Fruit fly (Drosophila melanogaster) whole organism: ENCODE data around the gene CG11882.

ENCODE experiments used
- CG8478 ChIP-seq: fragments of >200 bp; optimal IDR thresholded peaks from 2 replicates; lab custom pipeline; 2018; ENCODE audit warnings: inconsistent platforms
- Dll ChIP-seq: fragments of >200 bp; optimal IDR thresholded peaks from 2 replicates; lab custom pipeline; 2017
- EcR ChIP-seq, 2 experiments: fragments of >200 bp; optimal IDR thresholded peaks; 2 replicates each; lab custom pipeline; 2017; ENCODE audit warnings: missing biosample characterization in 2 of 2, missing genetic modification characterization in 2 of 2, missing genetic modification reagents in 2 of 2
- pan ChIP-seq: fragments of >200 bp; optimal IDR thresholded peaks from 2 replicates; lab custom pipeline; 2017
- psq ChIP-seq: fragments of >200 bp; optimal IDR thresholded peaks from 2 replicates; lab custom pipeline; 2017
- usp ChIP-seq: fragments of >200 bp; optimal IDR thresholded peaks from 2 replicates; lab custom pipeline; 2017; ENCODE audit warnings: missing biosample characterization, missing genetic modification characterization, mixed read lengths

CG11882 gene

dm6 chr3R:29148072-29148471 is at the start of gene CG11882, which contains the start of gene Pglym78:
Gene CG11882 (minus strand): TSS chr3R:29148172.
Gene Pglym78 (plus strand): TSS chr3R:29148248.
- no peak for TF ChIP-seq pan (lab: Kevin White, UChicago)
- TF ChIP-seq EcR (GFP tag; optimal IDR thresholded peaks at IDR 0.05; lab: Kevin White, UChicago): no peak
- TF ChIP-seq psq (lab: Kevin White, UChicago): no peak
- no peak for TF ChIP-seq usp (GFP tag; lab: Kevin White, UChicago)
- no peak for TF ChIP-seq CG8478 (lab: Kevin White, UChicago)
- TF ChIP-seq Dll (lab: Kevin White, UChicago): no peak

DNA sequence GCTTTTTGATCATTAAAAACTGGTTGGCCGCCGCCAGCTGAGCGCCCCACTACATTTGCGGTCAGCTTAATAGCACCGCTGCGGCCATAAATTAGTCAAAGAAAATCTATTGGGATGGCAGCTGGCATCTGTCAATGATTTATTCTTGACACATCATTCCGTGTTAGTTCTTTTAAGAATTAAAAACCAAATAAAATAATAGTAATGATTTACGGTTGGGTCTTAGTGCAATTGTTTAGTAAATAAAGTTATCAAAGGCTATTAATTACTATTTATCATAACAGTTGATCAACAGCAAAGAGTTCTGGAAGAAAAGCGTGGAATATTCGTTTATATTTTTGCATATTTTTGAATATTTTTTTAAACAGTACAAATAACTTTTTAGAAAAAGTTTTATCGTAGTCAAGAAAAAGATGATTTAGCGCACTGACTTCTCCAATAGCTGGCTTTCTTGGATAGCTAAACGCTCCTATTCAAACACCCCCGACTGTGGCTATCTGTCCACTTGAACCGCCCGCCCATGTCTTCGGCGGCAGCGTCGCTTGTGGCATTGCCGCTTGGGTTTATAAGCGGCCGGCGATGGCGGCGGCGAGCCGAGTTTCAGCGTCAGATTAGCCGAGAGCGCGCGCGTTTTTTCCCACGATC is 49.1 kb upstream of the CG11882 start, which contains the start of gene CG14515:
Gene CG14515, plus strand, starts transcription at position 590 of the 645 bp plus-strand sequence.
- no peak for TF ChIP-seq usp (GFP tag; lab: Kevin White, UChicago)

dm6 chr3R:29194957-29195356 is 47.0 kb upstream of the CG11882 start, which contains the start of gene jus:
Gene jus (minus strand): TSS chr3R:29194994.
- TF ChIP-seq CG8478 (lab: Kevin White, UChicago) (no peak), pan (lab: Kevin White, UChicago) (no peak), Dll (lab: Kevin White, UChicago) (no peak), usp (GFP tag; lab: Kevin White, UChicago) (no peak), psq (lab: Kevin White, UChicago) (no peak), EcR (GFP tag; optimal IDR thresholded peaks at IDR 0.05; lab: Kevin White, UChicago) (no peak)

DNA sequence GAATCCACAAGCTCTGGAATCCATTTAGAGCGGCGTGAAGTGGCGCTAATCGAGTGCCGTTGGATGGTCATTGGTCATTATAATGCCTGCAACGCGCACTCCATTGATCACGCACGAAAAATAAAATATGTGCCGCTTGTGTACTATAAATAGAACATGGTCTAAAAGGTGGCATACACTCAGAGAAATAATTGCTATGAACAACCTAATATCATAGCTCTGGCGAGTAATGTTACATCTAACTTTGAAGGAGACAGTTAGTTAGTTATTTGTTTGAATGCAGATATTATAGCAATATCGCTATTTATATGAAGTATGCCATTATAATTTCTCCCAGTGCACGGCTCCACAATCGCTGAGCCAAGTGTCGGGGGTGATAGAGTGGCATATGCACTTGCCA is 43.0 kb upstream of the CG11882 start:
- TF ChIP-seq usp (GFP tag; lab: Kevin White, UChicago) (no peak), pan (lab: Kevin White, UChicago) (no peak), Dll (lab: Kevin White, UChicago) (no peak), EcR (GFP tag; optimal IDR thresholded peaks at IDR 0.05; lab: Kevin White, UChicago) (no peak), CG8478 (lab: Kevin White, UChicago) (no peak), psq (lab: Kevin White, UChicago) (no peak)

dm6 chr3R:29164930-29165693 is 17.1 kb upstream of the CG11882 start, which contains the start of gene CG11898:
Gene CG11898 (plus strand): TSS chr3R:29165643.
- no peak for TF ChIP-seq psq (lab: Kevin White, UChicago)

DNA sequence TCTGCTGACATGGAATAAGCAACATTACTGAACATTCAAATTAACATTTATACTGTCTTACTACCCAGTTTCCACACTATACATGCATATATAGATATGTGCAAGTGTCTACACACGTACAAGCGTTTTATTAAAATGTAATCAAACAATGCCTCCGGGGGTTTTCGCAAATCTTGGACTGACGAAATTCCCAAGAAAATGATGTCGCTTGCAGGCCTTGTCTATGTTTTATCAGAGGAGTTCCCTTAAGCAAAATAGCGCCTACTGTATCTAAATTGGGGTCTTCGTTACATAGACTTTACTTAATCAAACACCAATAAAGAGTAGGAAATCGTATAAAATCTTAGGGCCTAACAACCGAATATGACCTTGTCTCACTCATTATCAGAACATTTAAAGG is 11.6 kb upstream of the CG11882 start:
- TF ChIP-seq Dll (lab: Kevin White, UChicago) (no peak), usp (GFP tag; lab: Kevin White, UChicago) (no peak), psq (lab: Kevin White, UChicago) (no peak), pan (lab: Kevin White, UChicago) (no peak), EcR (GFP tag; optimal IDR thresholded peaks at IDR 0.05; lab: Kevin White, UChicago) (no peak), CG8478 (lab: Kevin White, UChicago) (no peak)

dm6 chr3R:29158721-29159120 is 10.7 kb upstream of the CG11882 start:
- TF ChIP-seq usp (GFP tag; lab: Kevin White, UChicago): no peak
- TF ChIP-seq CG8478 (lab: Kevin White, UChicago): no peak
- TF ChIP-seq Dll (lab: Kevin White, UChicago): no peak
- no peak for TF ChIP-seq psq (lab: Kevin White, UChicago)
- TF ChIP-seq pan (lab: Kevin White, UChicago): no peak
- no peak for TF ChIP-seq EcR (GFP tag; optimal IDR thresholded peaks at IDR 0.05; lab: Kevin White, UChicago)

DNA sequence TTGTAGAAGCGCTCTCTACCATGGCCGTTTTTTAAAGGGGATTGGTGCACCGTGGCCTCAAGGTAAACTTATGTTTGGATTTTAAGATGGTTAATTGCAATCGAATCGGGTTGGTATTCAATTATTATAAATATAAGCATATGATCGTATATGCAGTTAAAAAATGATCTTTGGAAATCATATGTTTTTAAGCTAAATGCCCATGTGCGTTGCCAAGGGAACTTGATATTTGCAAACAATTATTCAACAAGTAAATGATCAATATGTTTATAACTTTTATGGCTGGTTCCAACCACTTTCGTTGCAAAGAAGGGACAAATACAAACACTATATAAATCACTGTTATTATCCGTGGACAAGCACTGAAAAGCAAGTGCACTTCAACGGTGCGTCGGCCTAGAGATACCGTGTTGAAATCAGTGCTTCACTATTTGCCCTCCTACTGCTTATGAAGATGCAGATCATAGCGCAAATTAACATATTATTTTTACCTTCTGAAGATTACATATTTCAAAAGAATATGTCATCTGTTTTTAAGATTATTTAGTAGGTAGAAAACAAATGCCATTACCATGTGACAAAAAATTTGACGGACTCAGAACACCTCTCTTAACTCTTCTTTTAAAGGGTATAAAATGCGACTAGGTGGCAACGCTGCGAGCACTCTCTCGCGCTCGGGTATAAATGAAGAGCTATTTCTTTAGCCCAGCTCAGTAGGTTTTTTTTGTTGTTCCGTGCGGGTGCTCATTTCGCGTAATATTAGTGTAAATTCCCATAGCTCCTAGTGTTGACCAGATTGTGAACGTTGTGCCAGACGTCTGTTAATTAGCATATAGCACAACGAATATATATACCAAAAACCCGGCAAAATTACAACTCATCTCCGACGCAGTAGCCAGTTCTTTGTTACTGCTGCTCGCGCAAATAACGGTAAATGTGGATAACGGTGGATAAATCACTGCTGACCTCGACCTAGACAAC is 9.7 kb upstream of the CG11882 start, which contains the start of gene rdog:
Gene rdog, plus strand, starts transcription at position 705 of the 981 bp plus-strand sequence.
- TF ChIP-seq pan (lab: Kevin White, UChicago) (peak; percentile 97), EcR (GFP tag; optimal IDR thresholded peaks at IDR 0.05; lab: Kevin White, UChicago) (no peak)

DNA sequence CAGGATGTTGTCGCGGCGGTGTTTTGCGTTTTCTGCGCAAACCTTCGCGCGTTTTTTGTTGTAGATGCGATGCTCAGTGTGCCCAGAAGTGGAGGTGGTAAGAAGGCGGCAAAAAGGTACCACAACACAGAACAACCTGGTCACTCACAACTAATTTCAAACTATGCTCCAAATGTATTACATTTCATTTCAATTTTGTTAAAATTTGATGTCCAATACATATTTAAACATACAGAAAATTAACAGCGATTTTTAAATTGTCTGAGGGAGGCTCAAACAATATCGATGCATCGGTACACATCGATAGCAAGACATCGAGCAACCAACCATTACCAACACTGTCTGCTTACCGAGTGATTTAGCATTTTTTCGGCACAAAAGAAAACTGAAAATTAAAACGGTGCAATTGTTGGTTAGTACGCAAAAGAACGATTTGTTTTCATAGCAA is 5.2 kb upstream of the CG11882 start, which contains the start of the genes Slbp and Rpn2:
Gene Slbp, minus strand, starts transcription at position 70 of the 448 bp plus-strand sequence.
Gene Rpn2, plus strand, starts transcription at position 328 of the 448 bp plus-strand sequence.
- TF ChIP-seq CG8478 (lab: Kevin White, UChicago) (no peak), EcR (GFP tag; optimal IDR thresholded peaks at IDR 0.05; lab: Kevin White, UChicago) (no peak), Dll (lab: Kevin White, UChicago) (no peak), usp (GFP tag; lab: Kevin White, UChicago) (no peak), psq (lab: Kevin White, UChicago) (no peak), pan (lab: Kevin White, UChicago) (no peak)

dm6 chr3R:29151621-29152092 is 3.7 kb upstream of the CG11882 start, which contains the start of gene eIF2D:
Gene eIF2D (minus strand): TSS chr3R:29151794.
- TF ChIP-seq Dll (lab: Kevin White, UChicago) (no peak), pan (lab: Kevin White, UChicago) (no peak), psq (lab: Kevin White, UChicago) (no peak), EcR (GFP tag; optimal IDR thresholded peaks at IDR 0.05; lab: Kevin White, UChicago) (no peak), CG8478 (lab: Kevin White, UChicago) (no peak), usp (GFP tag; lab: Kevin White, UChicago) (no peak)
